Worm (Caenorhabditis elegans): ENCODE results near the gene lim-4.

Gene lim-4

ce11 chrX:3820666-3821065 is 52.7 kb downstream of the lim-4 start:
- no peak for TF ChIP-seq hlh-6 (tag; optimal IDR thresholded peaks at IDR 0.05)
- no peak for TF ChIP-seq T23F11.4 (GFP tag; optimal IDR thresholded peaks at IDR 0.05)

DNA sequence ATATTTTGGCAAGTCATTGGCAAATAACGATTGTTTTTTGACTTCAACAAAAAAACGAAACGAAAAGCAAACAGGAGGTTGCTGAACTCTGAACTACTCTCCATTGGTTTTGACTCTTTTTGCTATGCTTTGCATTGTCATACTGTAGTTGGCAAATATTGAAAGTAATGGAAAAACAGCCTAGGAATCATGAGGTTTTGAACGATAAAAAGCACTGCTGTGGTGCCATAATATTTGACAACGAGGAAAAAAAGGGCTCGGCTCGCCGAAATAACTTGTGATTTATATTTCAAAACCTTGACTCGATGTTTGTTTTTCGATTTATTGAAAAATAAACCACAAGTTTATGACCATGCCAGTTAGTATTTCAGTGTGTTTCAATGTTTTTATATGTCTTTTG is 53.6 kb downstream of the lim-4 start:
- TF ChIP-seq T23F11.4 (GFP tag; optimal IDR thresholded peaks at IDR 0.05) (no peak), unc-3 (GFP tag; conservative IDR thresholded peaks at IDR 0.05) (no peak), unc-3 (tag; optimal IDR thresholded peaks at IDR 0.05) (no peak), K02D7.2 (tag; optimal IDR thresholded peaks at IDR 0.05) (no peak), C08G9.2 (tag; optimal IDR thresholded peaks at IDR 0.05) (no peak), ceh-34 (tag; optimal IDR thresholded peaks at IDR 0.05) (no peak), lin-11 (tag; optimal IDR thresholded peaks at IDR 0.05) (no peak), gmeb-2 (tag; optimal IDR thresholded peaks at IDR 0.05) (no peak), unc-55 (GFP tag; optimal IDR thresholded peaks at IDR 0.05) (no peak), fkh-10 (GFP tag; optimal IDR thresholded peaks at IDR 0.05) (no peak), eyg-1 (tag; optimal IDR thresholded peaks at IDR 0.05) (no peak), ttx-3 (tag; optimal IDR thresholded peaks at IDR 0.05) (no peak), unc-86 (tag; optimal IDR thresholded peaks at IDR 0.05) (no peak), mec-3 (tag; optimal IDR thresholded peaks at IDR 0.05; ENCODE audit: borderline replicate concordance) (no peak), ceh-30 (tag; optimal IDR thresholded peaks at IDR 0.05) (no peak), ceh-48 (tag; optimal IDR thresholded peaks at IDR 0.05) (no peak), ceh-24 (tag; optimal IDR thresholded peaks at IDR 0.05) (no peak), pag-3 (tag; optimal IDR thresholded peaks at IDR 0.05; ENCODE audit: borderline replicate concordance) (no peak)
